Fruit fly (Drosophila melanogaster) whole organism, adult: ENCODE data around the gene CG4972.
A peak's percentile ranks its signal among the peaks of the same experiment; 100 is the strongest.

Source experiments
- CG11617 ChIP-seq: fragments of 200-800 bp; sonication (Bioruptor generic); optimal IDR thresholded peaks from 2 replicates; lab custom pipeline; 2017; ENCODE audit warnings: mild to moderate bottlenecking, missing biosample characterization, missing genetic modification reagents, missing genetic modification characterization
- CG12768 ChIP-seq: fragments of 200-800 bp; sonication (Bioruptor generic); optimal IDR thresholded peaks from 2 replicates; lab custom pipeline; 2017; ENCODE audit warnings: missing biosample characterization, missing genetic modification characterization, mild to moderate bottlenecking, moderate library complexity, missing genetic modification reagents
- CG14711 ChIP-seq: fragments of 200-800 bp; sonication (Bioruptor generic); optimal IDR thresholded peaks from 2 replicates; lab custom pipeline; 2018; ENCODE audit warnings: missing biosample characterization, mild to moderate bottlenecking, missing genetic modification characterization, moderate library complexity
- CG1620 ChIP-seq: fragments of 200-800 bp; sonication (Bioruptor generic); optimal IDR thresholded peaks from 2 replicates; lab custom pipeline; 2016; ENCODE audit warnings: missing biosample characterization, missing genetic modification characterization
- CG33017 ChIP-seq: fragments of 200-800 bp; sonication (Bioruptor generic); optimal IDR thresholded peaks from 2 replicates; lab custom pipeline; 2018; ENCODE audit warnings: missing biosample characterization, mild to moderate bottlenecking, missing genetic modification characterization, moderate library complexity
- CG5204 ChIP-seq: fragments of 200-800 bp; sonication (Bioruptor generic); optimal IDR thresholded peaks from 2 replicates; lab custom pipeline; 2016; ENCODE audit warnings: missing biosample characterization, missing genetic modification characterization
- CG7045 ChIP-seq: fragments of 200-800 bp; sonication (Bioruptor generic); optimal IDR thresholded peaks from 2 replicates; lab custom pipeline; 2017; ENCODE audit warnings: missing biosample characterization, mild to moderate bottlenecking, missing genetic modification characterization
- CG7101 ChIP-seq: fragments of 200-800 bp; sonication (Bioruptor generic); optimal IDR thresholded peaks from 2 replicates; lab custom pipeline; 2018; ENCODE audit warnings: missing biosample characterization, mild to moderate bottlenecking, missing genetic modification characterization, moderate library complexity
- Clk ChIP-seq: fragments of 200-800 bp; sonication (Bioruptor generic); optimal IDR thresholded peaks from 2 replicates; lab custom pipeline; 2017; ENCODE audit warnings: missing biosample characterization, missing genetic modification characterization
- Crg-1 ChIP-seq: fragments of 200-800 bp; sonication (Bioruptor generic); optimal IDR thresholded peaks from 2 replicates; lab custom pipeline; 2016; ENCODE audit warnings: missing biosample characterization, missing genetic modification characterization
- Hr96 ChIP-seq: fragments of 200-800 bp; sonication (Bioruptor generic); optimal IDR thresholded peaks from 2 replicates; lab custom pipeline; 2016; ENCODE audit warnings: missing biosample characterization, missing genetic modification characterization
- Mnt ChIP-seq: fragments of 200-800 bp; sonication (Bioruptor generic); optimal IDR thresholded peaks from 2 replicates; lab custom pipeline; 2016; ENCODE audit warnings: missing biosample characterization, mild to moderate bottlenecking, missing genetic modification characterization
- bab1 ChIP-seq: fragments of 200-800 bp; sonication (Bioruptor generic); optimal IDR thresholded peaks from 3 replicates; lab custom pipeline; 2019; ENCODE audit warnings: missing biosample characterization, mild to moderate bottlenecking, missing genetic modification characterization, moderate library complexity
- cic ChIP-seq: fragments of 200-800 bp; sonication (Bioruptor generic); optimal IDR thresholded peaks from 2 replicates; lab custom pipeline; 2017; ENCODE audit warnings: missing biosample characterization, mild to moderate bottlenecking, missing genetic modification characterization, moderate library complexity
- cnc ChIP-seq, 2 experiments: fragments of >200 bp; optimal IDR thresholded peaks; 2 replicates each; lab custom pipeline; 2017
- kay ChIP-seq: fragments of 200-800 bp; sonication (Bioruptor generic); peaks from one replicate; lab custom pipeline; 2016; ENCODE audit warnings: missing biosample characterization, missing genetic modification characterization, borderline replicate concordance
- ovo ChIP-seq: fragments of 200-800 bp; sonication (Bioruptor generic); optimal IDR thresholded peaks from 2 replicates; lab custom pipeline; 2016; ENCODE audit warnings: missing biosample characterization, missing genetic modification characterization
- pad ChIP-seq: fragments of 200-800 bp; sonication (Bioruptor generic); optimal IDR thresholded peaks from 3 replicates; lab custom pipeline; 2017; ENCODE audit warnings: missing biosample characterization, missing genetic modification characterization, mild to moderate bottlenecking, moderate library complexity, missing genetic modification reagents
- tj ChIP-seq: fragments of 200-800 bp; sonication (Bioruptor generic); optimal IDR thresholded peaks from 3 replicates; lab custom pipeline; 2017; ENCODE audit warnings: missing biosample characterization, mild to moderate bottlenecking, missing genetic modification characterization, moderate library complexity
- toe ChIP-seq: fragments of 200-800 bp; sonication (Bioruptor generic); optimal IDR thresholded peaks from 2 replicates; lab custom pipeline; 2016; ENCODE audit warnings: missing biosample characterization, missing genetic modification characterization

Gene CG4972

dm6 chr2L:10314327-10315210, at the start of gene CG4972, which contains the start of gene Usp14:
TSS of gene CG4972 (plus strand) at chr2L:10314792.
TSS of gene Usp14 (minus strand) at chr2L:10314396.
- TF ChIP-seq kay (GFP tag; lab: Kevin White, UChicago) (peak; percentile 74), CG11617 (GFP tag; lab: Kevin White, UChicago) (peak; percentile 19), CG14711 (tag; lab: Kevin White, UChicago) (no peak), tj (GFP tag; lab: Kevin White, UChicago) (peak; percentile 5), CG1620 (GFP tag; lab: Kevin White, UChicago) (peak; percentile 37), CG33017 (tag; lab: Kevin White, UChicago) (no peak)

DNA sequence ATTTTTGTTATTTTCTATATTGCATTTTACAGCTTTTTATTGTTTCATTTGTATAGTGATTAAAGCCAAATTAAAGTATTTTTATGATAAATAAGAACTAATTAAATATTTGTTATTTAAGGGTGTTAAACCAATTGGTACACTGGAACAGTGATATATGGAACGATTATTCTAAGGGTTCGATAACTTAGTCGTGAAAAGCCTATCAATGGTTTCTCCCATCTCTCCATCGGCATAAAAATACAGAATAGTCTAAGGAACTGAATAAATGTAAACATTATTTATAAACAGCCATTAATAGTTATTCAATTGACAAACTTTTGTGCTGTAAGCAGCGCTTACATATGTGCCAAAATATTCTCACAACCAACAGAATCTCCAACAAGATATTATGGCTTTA, 49.5 kb upstream of the CG4972 start, which contains the start of gene Mob3:
Gene Mob3, plus strand, starts transcription at position 208 of the 400 bp plus-strand sequence.
- TF ChIP-seq CG14711 (tag; lab: Kevin White, UChicago), result peak; percentile 37
- no peak for TF ChIP-seq Crg-1 (GFP tag; lab: Kevin White, UChicago)
- TF ChIP-seq CG7101 (tag; lab: Kevin White, UChicago), result peak; percentile 28
- TF ChIP-seq kay (GFP tag; lab: Kevin White, UChicago), result peak; percentile 41

DNA sequence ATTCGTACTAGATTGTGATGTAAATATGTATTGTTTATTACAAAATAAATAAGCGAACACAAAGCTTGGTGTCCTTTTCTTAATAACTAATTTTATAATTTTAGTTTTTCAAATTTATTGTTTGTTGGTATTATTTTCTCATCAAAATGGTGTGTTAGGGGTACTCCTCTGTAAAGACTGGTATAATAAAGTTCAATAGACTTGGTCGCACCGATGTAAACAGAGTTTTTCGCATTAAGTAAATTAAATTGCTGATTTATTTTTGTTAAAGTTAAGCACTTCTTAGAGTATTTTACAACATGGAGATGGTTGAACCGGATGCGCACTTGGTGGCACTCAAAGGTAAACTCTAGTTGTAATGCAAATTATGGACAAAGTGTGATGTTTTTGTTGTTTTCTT, 48.1 kb upstream of the CG4972 start, which contains the start of gene CG4953:
Gene CG4953, plus strand, starts transcription at position 193 of the 400 bp plus-strand sequence.
- no peak for TF ChIP-seq pad (GFP tag; lab: Kevin White, UChicago)
- TF ChIP-seq ovo (GFP tag; lab: Kevin White, UChicago), result no peak
- TF ChIP-seq CG12768 (GFP tag; lab: Kevin White, UChicago), result no peak
- TF ChIP-seq toe, result no peak
- TF ChIP-seq CG7045 (GFP tag; lab: Kevin White, UChicago), result no peak
- TF ChIP-seq Crg-1 (GFP tag; lab: Kevin White, UChicago), result no peak
- TF ChIP-seq kay (GFP tag; lab: Kevin White, UChicago), result no peak

dm6 chr2L:10268688-10269087, 45.9 kb upstream of the CG4972 start, which contains the start of gene CG4957:
TSS of gene CG4957 (plus strand) at chr2L:10268872.
- no peak for TF ChIP-seq cnc (optimal IDR thresholded peaks at IDR 0.05; lab: Kevin White, UChicago)

DNA sequence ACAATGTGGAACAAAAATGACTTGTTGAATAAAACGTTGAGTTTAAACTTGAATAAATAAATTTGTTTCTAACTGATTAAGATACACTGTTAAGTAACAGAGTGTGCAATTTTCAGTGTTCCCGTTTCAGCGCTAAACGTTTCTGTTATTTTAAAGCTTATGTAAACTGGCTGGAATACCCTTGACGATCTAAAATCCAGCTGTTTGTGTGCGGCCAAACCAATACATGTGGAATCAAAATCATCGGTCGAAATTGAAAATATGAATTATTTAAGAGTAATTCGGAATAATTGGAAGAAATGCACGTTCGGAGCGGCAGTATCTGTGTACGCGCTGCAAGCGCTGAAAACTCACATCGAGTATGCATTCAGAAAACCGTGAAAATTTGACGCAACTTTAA, 44.7 kb upstream of the CG4972 start, which contains the start of gene Mulk:
Gene Mulk, plus strand, starts transcription at position 198 of the 400 bp plus-strand sequence.
- no peak for TF ChIP-seq Crg-1 (GFP tag; lab: Kevin White, UChicago)
- no peak for TF ChIP-seq CG33017 (tag; lab: Kevin White, UChicago)
- TF ChIP-seq kay (GFP tag; lab: Kevin White, UChicago), result no peak
- no peak for TF ChIP-seq pad (GFP tag; lab: Kevin White, UChicago)
- TF ChIP-seq CG1620 (GFP tag; lab: Kevin White, UChicago), result no peak
- TF ChIP-seq tj (GFP tag; lab: Kevin White, UChicago), result no peak
- TF ChIP-seq CG14711 (tag; lab: Kevin White, UChicago), result no peak
- TF ChIP-seq ovo (GFP tag; lab: Kevin White, UChicago), result no peak
- TF ChIP-seq CG7101 (tag; lab: Kevin White, UChicago), result no peak
- no peak for TF ChIP-seq CG11617 (GFP tag; lab: Kevin White, UChicago)
- TF ChIP-seq cic (GFP tag; lab: Kevin White, UChicago), result no peak
- no peak for TF ChIP-seq Hr96
- no peak for TF ChIP-seq bab1 (GFP tag; lab: Kevin White, UChicago)
- TF ChIP-seq CG12768 (GFP tag; lab: Kevin White, UChicago), result no peak
- TF ChIP-seq toe, result no peak
- TF ChIP-seq Clk (GFP tag; lab: Kevin White, UChicago), result no peak
- TF ChIP-seq CG5204 (GFP tag; lab: Kevin White, UChicago), result no peak

- TF ChIP-seq Mnt (GFP tag; lab: Kevin White, UChicago) (no peak), CG1620 (GFP tag; lab: Kevin White, UChicago) (no peak), tj (GFP tag; lab: Kevin White, UChicago) (no peak), cic (GFP tag; lab: Kevin White, UChicago) (no peak), CG12768 (GFP tag; lab: Kevin White, UChicago) (no peak), Crg-1 (GFP tag; lab: Kevin White, UChicago) (no peak), CG7045 (GFP tag; lab: Kevin White, UChicago) (no peak), CG33017 (tag; lab: Kevin White, UChicago) (no peak), Hr96 (no peak), CG14711 (tag; lab: Kevin White, UChicago) (no peak), cnc (optimal IDR thresholded peaks at IDR 0.05; lab: Kevin White, UChicago) (no peak), Clk (GFP tag; lab: Kevin White, UChicago) (no peak), pad (GFP tag; lab: Kevin White, UChicago) (no peak), bab1 (GFP tag; lab: Kevin White, UChicago) (no peak), CG7101 (tag; lab: Kevin White, UChicago) (no peak), kay (GFP tag; lab: Kevin White, UChicago) (no peak), ovo (GFP tag; lab: Kevin White, UChicago) (no peak), toe (no peak), CG11617 (GFP tag; lab: Kevin White, UChicago) (no peak)
Measured at dm6 chr2L:10272224-10272623, 42.4 kb upstream of the CG4972 start, which contains the start of gene trk. TSS of gene trk (minus strand) at chr2L:10272324.
